Worm (Caenorhabditis elegans) whole organism, midembryonic: Measurements from ENCODE around the gene W02B12.1.

ENCODE experiments used
- cog-1 ChIP-seq: sonication (generic microtip); optimal IDR thresholded peaks from 2 replicates; lab custom pipeline; 2016; ENCODE audit warnings: missing genetic modification characterization, missing compliant biosample characterization
- flt-1 ChIP-seq: fragments of 200-800 bp; sonication (Bioruptor generic); IDR thresholded peaks from 2 replicates; pipeline ENCODE4 v1.3.6; 2022; ENCODE audit warnings: missing genetic modification characterization, missing compliant biosample characterization
- med-1 ChIP-seq: sonication (generic microtip); optimal IDR thresholded peaks from 2 replicates; lab custom pipeline; 2017; ENCODE audit warnings: missing genetic modification characterization, mild to moderate bottlenecking, missing compliant biosample characterization, antibody characterized with exemption, missing genetic modification reagents; ENCODE audit not compliant: insufficient read depth
- ztf-29 ChIP-seq: fragments of 200-800 bp; sonication (Bioruptor generic); IDR thresholded peaks from 2 replicates; pipeline ENCODE4 v1.3.6; 2022; ENCODE audit warnings: missing genetic modification reagents, missing genetic modification characterization, missing compliant biosample characterization

- TF ChIP-seq med-1 (GFP tag; lab: Kevin White, UChicago), result no peak
- TF ChIP-seq flt-1 (GFP tag; lab: Robert Waterston, UW), result no peak
- no peak for TF ChIP-seq ztf-29
- no peak for TF ChIP-seq cog-1 (tag; lab: Kevin White, UChicago)
These were observed 2.1 kb downstream of the W02B12.1 start for ce11 chrII:11450882-11451281.
